Fruit fly (Drosophila melanogaster) whole organism, embryonic: Measurements from ENCODE around the gene Ac3.
A peak's percentile ranks its signal among the peaks of the same experiment; 100 is the strongest.

Source experiments
- Asciz ChIP-seq: fragments of 200-800 bp; sonication (Bioruptor generic); optimal IDR thresholded peaks from 2 replicates; lab custom pipeline; 2017; ENCODE audit warnings: missing biosample characterization, mild to moderate bottlenecking, missing genetic modification characterization, missing genetic modification reagents
- CG10147 ChIP-seq: fragments of 200-800 bp; sonication (Bioruptor generic); optimal IDR thresholded peaks from 2 replicates; lab custom pipeline; 2019; ENCODE audit warnings: missing biosample characterization, mild to moderate bottlenecking, missing genetic modification characterization, moderate library complexity
- CG10321 ChIP-seq: fragments of 200-800 bp; sonication (Bioruptor generic); IDR thresholded peaks from 2 replicates; pipeline ENCODE4 v1.3.6; 2022; ENCODE audit warnings: missing biosample characterization, missing genetic modification characterization
- CG11398 ChIP-seq: fragments of 200-800 bp; sonication (Bioruptor generic); optimal IDR thresholded peaks from 2 replicates; lab custom pipeline; 2016; ENCODE audit warnings: missing biosample characterization, missing genetic modification characterization
- CG11560 ChIP-seq: fragments of 200-800 bp; sonication (Bioruptor generic); IDR thresholded peaks from 3 replicates; pipeline ENCODE4 v1.3.6; 2022; ENCODE audit warnings: missing biosample characterization, missing genetic modification characterization
- CG12219 ChIP-seq: fragments of 200-800 bp; sonication (Bioruptor generic); optimal IDR thresholded peaks from 3 replicates; lab custom pipeline; 2018; ENCODE audit warnings: missing biosample characterization, mild to moderate bottlenecking, missing genetic modification characterization
- CG14860 ChIP-seq: fragments of 200-800 bp; sonication (Bioruptor generic); IDR thresholded peaks from 3 replicates; pipeline ENCODE4 v1.3.6; 2022; ENCODE audit warnings: missing biosample characterization, missing genetic modification characterization; ENCODE audit not compliant: partially characterized antibody
- CG15696 ChIP-seq: fragments of 200-800 bp; sonication (Bioruptor generic); optimal IDR thresholded peaks from 2 replicates; lab custom pipeline; 2019; ENCODE audit warnings: missing biosample characterization, mild to moderate bottlenecking, missing genetic modification characterization, moderate library complexity
- CG17361 ChIP-seq: fragments of 200-800 bp; sonication (Bioruptor generic); IDR thresholded peaks from 3 replicates; pipeline ENCODE4 v1.3.6; 2022; ENCODE audit warnings: missing biosample characterization, missing genetic modification characterization
- CG17612 ChIP-seq: fragments of 200-800 bp; sonication (Bioruptor generic); IDR thresholded peaks from 2 replicates; pipeline ENCODE4 v1.3.6; 2022; ENCODE audit warnings: missing biosample characterization, missing genetic modification characterization
- CG2116 ChIP-seq: fragments of 200-800 bp; sonication (Bioruptor generic); optimal IDR thresholded peaks from 3 replicates; lab custom pipeline; 2018; ENCODE audit warnings: missing biosample characterization, mild to moderate bottlenecking, missing genetic modification characterization
- CG2129 ChIP-seq: fragments of 200-800 bp; sonication (Bioruptor generic); IDR thresholded peaks from 2 replicates; pipeline ENCODE4 v1.3.6; 2022; ENCODE audit warnings: missing biosample characterization, missing genetic modification characterization; ENCODE audit not compliant: partially characterized antibody
- CG2199 ChIP-seq: fragments of 200-800 bp; sonication (Bioruptor generic); IDR thresholded peaks from 3 replicates; pipeline ENCODE4 v1.3.6; 2022; ENCODE audit warnings: missing biosample characterization, missing genetic modification characterization
- CG30020 ChIP-seq: fragments of 200-800 bp; optimal IDR thresholded peaks from 2 replicates; lab custom pipeline; 2019; ENCODE audit warnings: missing biosample characterization, mild to moderate bottlenecking, missing genetic modification characterization, moderate library complexity
- CG32767 ChIP-seq: fragments of 200-800 bp; sonication (Bioruptor generic); IDR thresholded peaks from 2 replicates; pipeline ENCODE4 v1.3.6; 2022; ENCODE audit warnings: missing biosample characterization, missing genetic modification characterization
- CG34422 ChIP-seq: fragments of 200-800 bp; sonication (Bioruptor generic); IDR thresholded peaks from 3 replicates; pipeline ENCODE4 v1.3.6; 2022; ENCODE audit warnings: missing biosample characterization, missing genetic modification characterization
- CG4424 ChIP-seq: fragments of 200-800 bp; sonication (Bioruptor generic); optimal IDR thresholded peaks from 3 replicates; lab custom pipeline; 2016; ENCODE audit warnings: missing biosample characterization, missing genetic modification characterization
- CG5953 ChIP-seq: fragments of 200-800 bp; sonication (Bioruptor generic); IDR thresholded peaks from 2 replicates; pipeline ENCODE4 v1.3.6; 2022; ENCODE audit warnings: missing biosample characterization, missing genetic modification characterization
- CG6175 ChIP-seq: fragments of 200-800 bp; sonication (Bioruptor generic); IDR thresholded peaks from 3 replicates; pipeline ENCODE4 v1.3.6; 2022; ENCODE audit warnings: missing biosample characterization, missing genetic modification characterization
- CG6813 ChIP-seq: fragments of 200-800 bp; sonication (Bioruptor generic); optimal IDR thresholded peaks from 2 replicates; lab custom pipeline; 2017; ENCODE audit warnings: missing biosample characterization, missing genetic modification characterization, mild to moderate bottlenecking, moderate library complexity, missing genetic modification reagents
- CG7357 ChIP-seq: fragments of 200-800 bp; sonication (Bioruptor generic); IDR thresholded peaks from 3 replicates; pipeline ENCODE4 v1.3.6; 2022; ENCODE audit warnings: missing biosample characterization, missing genetic modification characterization
- CG7963 ChIP-seq: fragments of 200-800 bp; sonication (Bioruptor generic); IDR thresholded peaks from 3 replicates; pipeline ENCODE4 v1.3.6; 2022; ENCODE audit warnings: missing biosample characterization, missing genetic modification characterization; ENCODE audit not compliant: partially characterized antibody
- CG8944 ChIP-seq: fragments of 200-800 bp; sonication (Bioruptor generic); optimal IDR thresholded peaks from 3 replicates; lab custom pipeline; 2016; ENCODE audit warnings: missing biosample characterization, missing genetic modification characterization
- Camta ChIP-seq: fragments of 200-800 bp; sonication (Bioruptor generic); optimal IDR thresholded peaks from 2 replicates; lab custom pipeline; 2016; ENCODE audit warnings: missing biosample characterization, missing genetic modification characterization
- D19B ChIP-seq: fragments of 200-800 bp; sonication (Bioruptor generic); optimal IDR thresholded peaks from 2 replicates; lab custom pipeline; 2017; ENCODE audit warnings: missing biosample characterization, mild to moderate bottlenecking, missing genetic modification characterization
- Dbx ChIP-seq: fragments of 200-800 bp; sonication (Bioruptor generic); IDR thresholded peaks from 3 replicates; pipeline ENCODE4 v1.3.6; 2022; ENCODE audit warnings: missing biosample characterization, missing genetic modification characterization
- Dp ChIP-seq: fragments of 200-800 bp; sonication (Bioruptor generic); optimal IDR thresholded peaks from 2 replicates; lab custom pipeline; 2018; ENCODE audit warnings: missing biosample characterization, mild to moderate bottlenecking, missing genetic modification characterization, moderate library complexity
- Fer3 ChIP-seq: fragments of 200-800 bp; sonication (Bioruptor generic); optimal IDR thresholded peaks from 2 replicates; lab custom pipeline; 2018; ENCODE audit warnings: missing biosample characterization, mild to moderate bottlenecking, missing genetic modification characterization, moderate library complexity
- H2.0 ChIP-seq: fragments of 200-800 bp; sonication (Bioruptor generic); IDR thresholded peaks from 2 replicates; pipeline ENCODE4 v1.3.6; 2022; ENCODE audit warnings: missing biosample characterization, missing genetic modification characterization
- MBD-R2 ChIP-seq: fragments of 200-800 bp; sonication (Bioruptor generic); IDR thresholded peaks from 2 replicates; pipeline ENCODE4 v1.3.6; 2022; ENCODE audit warnings: missing biosample characterization, missing genetic modification characterization
- Side ChIP-seq: fragments of 200-800 bp; sonication (Bioruptor generic); optimal IDR thresholded peaks from 2 replicates; lab custom pipeline; 2016; ENCODE audit warnings: missing biosample characterization, missing genetic modification characterization
- Spps ChIP-seq: fragments of 200-800 bp; sonication (Bioruptor generic); optimal IDR thresholded peaks from 2 replicates; lab custom pipeline; 2018; ENCODE audit warnings: missing biosample characterization, mild to moderate bottlenecking, missing genetic modification characterization
- ac ChIP-seq: fragments of 200-800 bp; sonication (Bioruptor generic); optimal IDR thresholded peaks from 3 replicates; lab custom pipeline; 2017; ENCODE audit warnings: missing biosample characterization, mild to moderate bottlenecking, missing genetic modification characterization
- al ChIP-seq: fragments of 200-800 bp; sonication (Bioruptor generic); IDR thresholded peaks from 2 replicates; pipeline ENCODE4 v1.3.6; 2022; ENCODE audit warnings: missing biosample characterization, missing genetic modification characterization
- amos ChIP-seq: fragments of 200-800 bp; sonication (Bioruptor generic); IDR thresholded peaks from 2 replicates; pipeline ENCODE4 v1.3.6; 2022; ENCODE audit warnings: missing biosample characterization, missing genetic modification characterization; ENCODE audit not compliant: partially characterized antibody
- crp ChIP-seq, 2 experiments: fragments of 200-800 bp; sonication (Bioruptor generic); optimal IDR thresholded peaks; 2 replicates in 1 of 2; 3 replicates in 1 of 2; lab custom pipeline; 2017; ENCODE audit warnings: missing biosample characterization in 2 of 2, missing genetic modification characterization in 2 of 2, mild to moderate bottlenecking in 1 of 2, moderate library complexity in 1 of 2
- cwo ChIP-seq: fragments of 200-800 bp; sonication (Bioruptor generic); optimal IDR thresholded peaks from 3 replicates; lab custom pipeline; 2017; ENCODE audit warnings: missing biosample characterization, missing genetic modification characterization, mild to moderate bottlenecking, moderate library complexity, missing genetic modification reagents
- dimm ChIP-seq: fragments of 200-800 bp; sonication (Bioruptor generic); IDR thresholded peaks from 2 replicates; pipeline ENCODE4 v1.3.6; 2022; ENCODE audit warnings: missing biosample characterization, missing genetic modification characterization
- dmrt11E ChIP-seq: fragments of 200-800 bp; sonication (Bioruptor generic); optimal IDR thresholded peaks from 3 replicates; lab custom pipeline; 2018; ENCODE audit warnings: missing biosample characterization, mild to moderate bottlenecking, missing genetic modification characterization, moderate library complexity
- dpn ChIP-seq, 2 experiments: fragments of 200-800 bp; sonication (Bioruptor generic); optimal IDR thresholded peaks; 3 replicates each; lab custom pipeline; 2016; ENCODE audit warnings: missing biosample characterization in 2 of 2, missing genetic modification characterization in 2 of 2
- ftz-f1 ChIP-seq: fragments of 200-800 bp; sonication (Bioruptor generic); optimal IDR thresholded peaks from 2 replicates; lab custom pipeline; 2016; ENCODE audit warnings: missing biosample characterization, missing genetic modification characterization
- h ChIP-seq: fragments of >200 bp; optimal IDR thresholded peaks from 2 replicates; lab custom pipeline; 2017
- kni ChIP-seq: fragments of 200-800 bp; sonication (Bioruptor generic); optimal IDR thresholded peaks from 3 replicates; lab custom pipeline; 2017; ENCODE audit warnings: mild to moderate bottlenecking, missing biosample characterization, missing genetic modification reagents, missing genetic modification characterization
- lab ChIP-seq: fragments of 200-800 bp; sonication (Bioruptor generic); optimal IDR thresholded peaks from 3 replicates; lab custom pipeline; 2017; ENCODE audit warnings: missing biosample characterization, missing genetic modification characterization, mild to moderate bottlenecking, moderate library complexity, missing genetic modification reagents
- mam ChIP-seq: fragments of 200-800 bp; sonication (Bioruptor generic); optimal IDR thresholded peaks from 3 replicates; lab custom pipeline; 2016; ENCODE audit warnings: missing biosample characterization, missing genetic modification characterization
- nau ChIP-seq: fragments of 200-800 bp; sonication (Bioruptor generic); optimal IDR thresholded peaks from 3 replicates; lab custom pipeline; 2017; ENCODE audit warnings: missing biosample characterization, mild to moderate bottlenecking, missing genetic modification characterization, missing genetic modification reagents
- onecut ChIP-seq: fragments of 200-800 bp; sonication (Bioruptor generic); IDR thresholded peaks from 2 replicates; pipeline ENCODE4 v1.3.6; 2022; ENCODE audit warnings: missing biosample characterization, missing genetic modification characterization
- pum ChIP-seq: fragments of 200-800 bp; sonication (Bioruptor generic); optimal IDR thresholded peaks from 2 replicates; lab custom pipeline; 2016; ENCODE audit warnings: missing biosample characterization, missing genetic modification characterization
- ro ChIP-seq: fragments of 200-800 bp; sonication (Bioruptor generic); IDR thresholded peaks from 2 replicates; pipeline ENCODE4 v1.3.6; 2022; ENCODE audit warnings: missing biosample characterization, missing genetic modification characterization
- slp2 ChIP-seq: fragments of 200-800 bp; sonication (Bioruptor generic); optimal IDR thresholded peaks from 2 replicates; lab custom pipeline; 2016; ENCODE audit warnings: missing biosample characterization, missing genetic modification characterization
- vnd ChIP-seq: fragments of 200-800 bp; sonication (Bioruptor generic); IDR thresholded peaks from 3 replicates; pipeline ENCODE4 v1.3.6; 2022; ENCODE audit warnings: missing biosample characterization, missing genetic modification characterization; ENCODE audit not compliant: partially characterized antibody

Ac3 gene

dm6 chr2L:21658529-21659009 is 26.2 kb downstream of the Ac3 start, which contains the start of gene Cul2 (continued):
- no peak for TF ChIP-seq CG6175 (GFP tag; lab: Robert Waterston, UW)
- TF ChIP-seq CG7963, result peak; percentile 69; the same call in 2 of the 3 replicates
- TF ChIP-seq CG15696 (tag; lab: Kevin White, UChicago), result peak; percentile 8
- TF ChIP-seq amos (GFP tag; lab: Robert Waterston, UW), result peak; percentile 85
- peak; percentile 57 for TF ChIP-seq CG2116 (GFP tag; lab: Kevin White, UChicago)
- no peak for TF ChIP-seq CG34422 (GFP tag; lab: Robert Waterston, UW)
- peak; percentile 6 for TF ChIP-seq Side (GFP tag; lab: Kevin White, UChicago)
- TF ChIP-seq CG2199 (GFP tag; lab: Robert Waterston, UW), result no peak
- no peak for TF ChIP-seq lab (GFP tag; lab: Kevin White, UChicago)
- TF ChIP-seq Dp (GFP tag; lab: Kevin White, UChicago), result peak; percentile 8
- no peak for TF ChIP-seq al (GFP tag; lab: Robert Waterston, UW)
- peak; percentile 41 to 50 for TF ChIP-seq dpn (GFP tag; optimal IDR thresholded peaks at IDR 0.05; lab: Kevin White, UChicago)
- peak; percentile 85 for TF ChIP-seq vnd (GFP tag; lab: Robert Waterston, UW)
- peak; percentile 53 for TF ChIP-seq MBD-R2 (GFP tag; lab: Robert Waterston, UW)
- TF ChIP-seq CG32767 (GFP tag; lab: Robert Waterston, UW), result no peak
- TF ChIP-seq CG10321 (GFP tag; lab: Robert Waterston, UW), result no peak
- no peak for TF ChIP-seq ro
- TF ChIP-seq h (lab: Kevin White, UChicago), result no peak
- peak; percentile 82 for TF ChIP-seq ftz-f1 (GFP tag; lab: Kevin White, UChicago)
- no peak for TF ChIP-seq slp2 (GFP tag; lab: Kevin White, UChicago)
- TF ChIP-seq mam (GFP tag; lab: Kevin White, UChicago), result peak; percentile 45
- TF ChIP-seq Spps, result no peak
- TF ChIP-seq CG11560, result no peak
- TF ChIP-seq CG11398 (GFP tag; lab: Kevin White, UChicago), result no peak
- TF ChIP-seq Fer3 (tag; lab: Kevin White, UChicago), result no peak
- TF ChIP-seq ac, result no peak
- no peak for TF ChIP-seq kni (GFP tag; lab: Kevin White, UChicago)
- no peak for TF ChIP-seq dimm (GFP tag; lab: Robert Waterston, UW)
- TF ChIP-seq CG7357 (GFP tag; lab: Robert Waterston, UW), result peak; percentile 96
- TF ChIP-seq CG17361 (GFP tag; lab: Robert Waterston, UW), result peak; percentile 48; the same call in 2 of the 3 replicates
- TF ChIP-seq CG17612 (GFP tag; lab: Robert Waterston, UW), result no peak
- TF ChIP-seq CG14860, result peak; percentile 81
- peak; percentile 8 for TF ChIP-seq D19B (GFP tag; lab: Kevin White, UChicago)
- no peak for TF ChIP-seq crp (GFP tag; optimal IDR thresholded peaks at IDR 0.05; lab: Kevin White, UChicago)
- no peak for TF ChIP-seq CG5953 (GFP tag; lab: Robert Waterston, UW)
- no peak for TF ChIP-seq Dbx (GFP tag; lab: Robert Waterston, UW)
- peak; percentile 72 for TF ChIP-seq CG2129 (GFP tag; lab: Robert Waterston, UW)
- TF ChIP-seq CG30020 (tag; lab: Kevin White, UChicago), result peak; percentile 97
- no peak for TF ChIP-seq CG6813 (GFP tag; lab: Kevin White, UChicago)
- TF ChIP-seq CG4424 (GFP tag; lab: Kevin White, UChicago), result peak; percentile 35
- peak; percentile 33 for TF ChIP-seq dmrt11E (tag; lab: Kevin White, UChicago)
- no peak for TF ChIP-seq nau
- no peak for TF ChIP-seq H2.0 (GFP tag; lab: Robert Waterston, UW)
- 0 out of 2 replicates have a peak, but pooled peaks have one; percentile 13 for TF ChIP-seq onecut
- no peak for TF ChIP-seq cwo (GFP tag; lab: Kevin White, UChicago)
- TF ChIP-seq CG8944 (GFP tag; lab: Kevin White, UChicago), result no peak
- no peak for TF ChIP-seq CG10147
- peak; percentile 52 for TF ChIP-seq pum (GFP tag; lab: Kevin White, UChicago)
- TF ChIP-seq CG12219 (GFP tag; lab: Kevin White, UChicago), result no peak
- no peak for TF ChIP-seq Camta (GFP tag; lab: Kevin White, UChicago)
- TF ChIP-seq Asciz, result no peak
